Worm (Caenorhabditis elegans) whole organism, L3 larva: ENCODE results near the gene T23F6.5.

Source experiments
- ama-1 ChIP-seq: fragments of 150-350 bp; optimal IDR thresholded peaks from 2 replicates; lab custom pipeline; 2018
- hmg-11 ChIP-seq: sonication (generic microtip); optimal IDR thresholded peaks from 2 replicates; lab custom pipeline; 2016; ENCODE audit warnings: missing genetic modification characterization, missing compliant biosample characterization
- mdl-1 ChIP-seq: fragments of 150-350 bp; optimal IDR thresholded peaks from 2 replicates; lab custom pipeline; 2014; ENCODE audit warnings: missing biosample characterization, missing genetic modification characterization
- nhr-11 ChIP-seq: fragments of 150-350 bp; optimal IDR thresholded peaks from 2 replicates; lab custom pipeline; 2014; ENCODE audit warnings: missing biosample characterization, missing genetic modification characterization
- nhr-237 ChIP-seq: fragments of 150-350 bp; optimal IDR thresholded peaks from 2 replicates; lab custom pipeline; 2014; ENCODE audit warnings: missing biosample characterization, missing genetic modification characterization
- skn-1 ChIP-seq: fragments of 150-350 bp; optimal IDR thresholded peaks from 2 replicates; lab custom pipeline; 2014; ENCODE audit warnings: missing biosample characterization, missing genetic modification characterization
- snpc-4 ChIP-seq: fragments of 150-350 bp; optimal IDR thresholded peaks from 2 replicates; lab custom pipeline; 2014; ENCODE audit warnings: missing biosample characterization, missing genetic modification characterization
- unc-39 ChIP-seq: sonication (generic microtip); optimal IDR thresholded peaks from 4 replicates; lab custom pipeline; 2017; ENCODE audit warnings: missing biosample characterization, missing genetic modification characterization
- ztf-4 ChIP-seq: fragments of 150-350 bp; optimal IDR thresholded peaks from 2 replicates; lab custom pipeline; 2014; ENCODE audit warnings: missing biosample characterization, missing genetic modification characterization

DNA sequence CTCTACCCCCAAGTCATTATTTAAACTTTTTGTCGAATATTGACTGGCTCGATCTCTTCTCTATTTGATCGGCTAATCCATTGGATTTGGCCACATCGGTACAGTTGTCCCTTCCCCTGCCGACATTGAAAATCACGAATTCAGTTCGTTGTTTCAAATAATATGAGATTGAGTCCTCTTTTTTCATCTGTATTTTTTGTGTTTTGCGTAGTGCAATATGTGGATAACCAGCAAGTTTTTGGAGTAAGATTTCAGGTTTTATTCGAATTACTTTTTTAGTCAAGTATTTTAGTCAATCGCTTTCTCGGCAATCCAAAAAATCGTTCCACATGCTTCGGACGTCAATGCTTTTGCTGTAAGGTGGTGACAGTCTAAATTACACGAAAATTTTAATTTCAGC, 47.8 kb upstream of the T23F6.5 start, which contains the start of gene F07C6.3:
- TF ChIP-seq ztf-4 (tag; lab: Kevin White, UChicago) = no peak
- TF ChIP-seq snpc-4 = no peak
- TF ChIP-seq ama-1 (lab: Kevin White, UChicago) = no peak
- no peak for TF ChIP-seq skn-1 (tag; lab: Kevin White, UChicago)
- TF ChIP-seq nhr-237 = no peak
- TF ChIP-seq nhr-11 = no peak
- TF ChIP-seq hmg-11 = no peak
- no peak for TF ChIP-seq unc-39
- TF ChIP-seq mdl-1 (tag; lab: Kevin White, UChicago) = no peak
